Worm (Caenorhabditis elegans): Measurements from ENCODE around the gene H32C10.1.

- TF ChIP-seq him-1 (tag; optimal IDR thresholded peaks at IDR 0.05) (no peak), C17E4.6 (GFP tag; IDR thresholded peaks at IDR 0.05) (no peak), efl-1 (GFP tag; optimal IDR thresholded peaks at IDR 0.05) (no peak), snpc-3.4 (tag; optimal IDR thresholded peaks at IDR 0.05) (no peak), ztf-26 (tag; optimal IDR thresholded peaks at IDR 0.05) (no peak), ceh-40 (GFP tag; IDR thresholded peaks at IDR 0.05) (no peak)
Observed at ce11 chrIV:5983191-5983590, 49.0 kb downstream of the H32C10.1 start.

Measured in whole organism, young adult.